Fruit fly (Drosophila melanogaster): ENCODE measurements around the gene CG42450.

Gene CG42450

DNA sequence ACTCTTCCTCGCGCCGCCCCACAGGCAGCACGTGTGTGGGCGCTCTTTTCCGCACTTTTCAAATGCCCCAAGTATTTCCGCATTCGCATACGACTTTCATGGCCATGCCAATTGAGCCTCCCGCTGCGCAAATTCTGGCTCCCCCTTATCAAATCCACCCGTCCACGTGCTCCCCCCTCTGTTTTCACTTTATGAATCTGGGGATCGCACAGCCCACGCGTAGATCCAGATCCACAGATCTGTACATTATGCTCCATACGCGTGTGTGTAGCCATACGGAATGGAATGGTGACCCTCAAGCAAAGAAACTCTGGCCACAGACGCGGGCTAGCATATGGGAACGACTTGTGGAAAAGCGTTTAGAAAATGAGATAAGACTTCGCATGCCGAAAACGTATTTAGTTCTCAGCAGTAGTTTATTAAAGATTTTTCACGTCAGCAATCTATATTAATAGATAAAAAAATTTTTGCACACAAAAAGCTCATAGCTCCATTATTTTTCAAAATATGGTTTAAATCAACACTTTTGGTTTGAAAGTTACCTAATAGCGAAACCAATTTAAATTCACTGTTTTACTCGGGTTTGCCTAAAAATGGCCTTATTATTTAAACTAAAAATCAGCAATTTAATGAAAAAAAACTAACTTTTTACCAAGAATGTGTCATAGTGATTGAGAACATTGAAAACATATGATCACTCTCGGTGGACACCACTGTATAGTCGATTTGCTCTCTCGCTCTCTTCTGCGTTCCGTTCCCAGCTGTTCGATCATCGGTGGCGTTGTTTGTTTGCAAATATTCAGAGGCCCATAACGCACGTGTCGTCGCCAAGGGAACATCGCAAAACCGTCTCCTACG, 23.5 kb upstream of the CG42450 start (continued):
- TF ChIP-seq CG10462 (GFP tag; optimal IDR thresholded peaks at IDR 0.05), result no peak
- peak; percentile 37 for TF ChIP-seq CG2875 (GFP tag; optimal IDR thresholded peaks at IDR 0.05)
- TF ChIP-seq schlank (tag; optimal IDR thresholded peaks at IDR 0.05), result no peak
- no peak for TF ChIP-seq CG3407 (GFP tag; optimal IDR thresholded peaks at IDR 0.05)
- peak; percentile 47 for TF ChIP-seq CG4424 (GFP tag; optimal IDR thresholded peaks at IDR 0.05)
- no peak; the same call in 2 of the 3 replicates for TF ChIP-seq Mrtf (GFP tag; IDR thresholded peaks at IDR 0.05)
- TF ChIP-seq CG14014 (GFP tag; IDR thresholded peaks at IDR 0.05), result peak; percentile 39; the same call in 1 of the 2 replicates
- no peak for TF ChIP-seq nerfin-1 (tag; optimal IDR thresholded peaks at IDR 0.05)
- no peak for TF ChIP-seq CG5245 (GFP tag; optimal IDR thresholded peaks at IDR 0.05)
- peak; percentile 51 for TF ChIP-seq PHDP (tag; optimal IDR thresholded peaks at IDR 0.05)
- no peak for TF ChIP-seq Adf1 (GFP tag; IDR thresholded peaks at IDR 0.05)
- peak; percentile 57; the same call in 1 of the 2 replicates for TF ChIP-seq al (GFP tag; IDR thresholded peaks at IDR 0.05)
- peak; percentile 50; the same call in 1 of the 2 replicates for TF ChIP-seq CG9932 (GFP tag; IDR thresholded peaks at IDR 0.05)
- no peak for TF ChIP-seq CG4707 (GFP tag; optimal IDR thresholded peaks at IDR 0.05)
- TF ChIP-seq NK7.1 (GFP tag; optimal IDR thresholded peaks at IDR 0.05), result peak; percentile 17
- TF ChIP-seq CG7556 (GFP tag; optimal IDR thresholded peaks at IDR 0.05), result peak; percentile 85
- peak; percentile 52; the same call in 1 of the 3 replicates for TF ChIP-seq CG11456 (GFP tag; IDR thresholded peaks at IDR 0.05)
- TF ChIP-seq fd96Cb (tag; optimal IDR thresholded peaks at IDR 0.05), result peak; percentile 36
- TF ChIP-seq Gug (GFP tag; IDR thresholded peaks at IDR 0.05), result peak; percentile 49; the same call in 1 of the 4 replicates
- TF ChIP-seq Med (GFP tag), result peak; percentile 91
- no peak for TF ChIP-seq pros (GFP tag; optimal IDR thresholded peaks at IDR 0.05)
- TF ChIP-seq C15 (GFP tag; IDR thresholded peaks at IDR 0.05), result no peak
- TF ChIP-seq Nf-YC (tag; optimal IDR thresholded peaks at IDR 0.05), result peak; percentile 51
- no peak for TF ChIP-seq CG4282 (GFP tag; optimal IDR thresholded peaks at IDR 0.05)
- no peak for TF ChIP-seq CG16813 (GFP tag; IDR thresholded peaks at IDR 0.05; ENCODE audit: partially characterized antibody)
- TF ChIP-seq Sry-δ (GFP tag; optimal IDR thresholded peaks at IDR 0.05), result no peak
- no peak for TF ChIP-seq CG17612 (GFP tag; IDR thresholded peaks at IDR 0.05)
- TF ChIP-seq chm (GFP tag; IDR thresholded peaks at IDR 0.05), result no peak
- peak; percentile 78 for TF ChIP-seq CG3281 (GFP tag; optimal IDR thresholded peaks at IDR 0.05)
- no peak for TF ChIP-seq br (optimal IDR thresholded peaks at IDR 0.05)
- peak; percentile 21 for TF ChIP-seq CG4854 (GFP tag; optimal IDR thresholded peaks at IDR 0.05)
- TF ChIP-seq CG15073 (GFP tag; optimal IDR thresholded peaks at IDR 0.05), result peak; percentile 96
- TF ChIP-seq Aef1 (GFP tag; IDR thresholded peaks at IDR 0.05), result peak; percentile 21; the same call in 1 of the 3 replicates
- no peak for TF ChIP-seq CG10959 (GFP tag; IDR thresholded peaks at IDR 0.05)
- TF ChIP-seq CG10274 (GFP tag; optimal IDR thresholded peaks at IDR 0.05), result peak; percentile 55
- peak; percentile 10 for TF ChIP-seq CG1233 (GFP tag; optimal IDR thresholded peaks at IDR 0.05)
- peak; percentile 35 for TF ChIP-seq ewg (GFP tag; optimal IDR thresholded peaks at IDR 0.05)
- TF ChIP-seq tin (GFP tag; optimal IDR thresholded peaks at IDR 0.05), result peak; percentile 49
- peak; percentile 59 for TF ChIP-seq bab2 (GFP tag; optimal IDR thresholded peaks at IDR 0.05)
- no peak for TF ChIP-seq CG11560 (tag; IDR thresholded peaks at IDR 0.05)
- no peak for TF ChIP-seq CG6175 (GFP tag; IDR thresholded peaks at IDR 0.05)
- TF ChIP-seq NC2β (GFP tag; optimal IDR thresholded peaks at IDR 0.05), result peak; percentile 17
- TF ChIP-seq Dll (GFP tag; IDR thresholded peaks at IDR 0.05; ENCODE audit: partially characterized antibody), result no peak
- TF ChIP-seq ftz-f1 (GFP tag; optimal IDR thresholded peaks at IDR 0.05), result peak; percentile 8
- TF ChIP-seq ems (GFP tag; optimal IDR thresholded peaks at IDR 0.05), result peak; percentile 43
- no peak for TF ChIP-seq MBD-R2 (GFP tag; IDR thresholded peaks at IDR 0.05)
- peak; percentile 48 for TF ChIP-seq CG14710 (tag; optimal IDR thresholded peaks at IDR 0.05)
- TF ChIP-seq nerfin-2 (GFP tag; IDR thresholded peaks at IDR 0.05; ENCODE audit: partially characterized antibody), result no peak
- TF ChIP-seq CG18619 (GFP tag; optimal IDR thresholded peaks at IDR 0.05), result peak; percentile 66
- peak; percentile 37; the same call in 1 of the 2 replicates for TF ChIP-seq sob (GFP tag; IDR thresholded peaks at IDR 0.05)
